Worm (Caenorhabditis elegans) whole organism, L4 larva: ENCODE data around the gene marc-2.

Experiments
- F26F4.8 ChIP-seq: fragments of 200-800 bp; sonication (Bioruptor generic); conservative IDR thresholded peaks from 2 replicates; pipeline ENCODE4 v1.3.6; 2022; ENCODE audit warnings: missing genetic modification characterization, missing compliant biosample characterization
- F37D6.2 ChIP-seq: sonication (generic microtip); optimal IDR thresholded peaks from 2 replicates; lab custom pipeline; 2016; ENCODE audit warnings: mild to moderate bottlenecking, missing genetic modification characterization, missing compliant biosample characterization
- F44E2.7 ChIP-seq: fragments of 200-800 bp; sonication (Bioruptor generic); IDR thresholded peaks from 2 replicates; pipeline ENCODE4 v2.1.2; 2022; ENCODE audit warnings: missing genetic modification characterization, missing compliant biosample characterization
- R02D3.7 ChIP-seq: fragments of 150-350 bp; sonication (generic microtip); optimal IDR thresholded peaks from 3 replicates; lab custom pipeline; 2014; ENCODE audit warnings: missing biosample characterization, missing genetic modification characterization
- T20F7.1 ChIP-seq: fragments of 200-800 bp; sonication (Bioruptor generic); optimal IDR thresholded peaks from 2 replicates; lab custom pipeline; 2018; ENCODE audit warnings: mild to moderate bottlenecking, missing genetic modification characterization, missing compliant biosample characterization
- Y5F2A.4 ChIP-seq: fragments of 200-800 bp; sonication (Bioruptor generic); optimal IDR thresholded peaks from 2 replicates; lab custom pipeline; 2018; ENCODE audit warnings: mild to moderate bottlenecking, missing genetic modification characterization, missing compliant biosample characterization
- ZK546.5 ChIP-seq, 2 experiments: sonication (generic microtip); optimal IDR thresholded peaks; 2 replicates each; lab custom pipeline; 2017; ENCODE audit warnings: missing biosample characterization in 2 of 2, missing genetic modification characterization in 2 of 2
- aha-1 ChIP-seq: fragments of 150-350 bp; peaks from one replicate; lab custom pipeline; 2014; ENCODE audit warnings: missing biosample characterization, missing genetic modification characterization
- ama-1 ChIP-seq: fragments of 150-350 bp; optimal IDR thresholded peaks from 2 replicates; lab custom pipeline; 2014; ENCODE audit warnings: inconsistent platforms, mixed read lengths
- ceh-32 ChIP-seq: sonication (generic microtip); optimal IDR thresholded peaks from 2 replicates; lab custom pipeline; 2016; ENCODE audit warnings: mild to moderate bottlenecking, missing genetic modification characterization, missing compliant biosample characterization; ENCODE audit not compliant: poor library complexity
- ceh-44 ChIP-seq: fragments of 200-800 bp; sonication (Bioruptor generic); IDR thresholded peaks from 2 replicates; pipeline ENCODE4 v1.3.6; 2022; ENCODE audit warnings: missing genetic modification reagents, missing genetic modification characterization, missing compliant biosample characterization
- ceh-62 ChIP-seq: sonication (generic microtip); optimal IDR thresholded peaks from 2 replicates; lab custom pipeline; 2017; ENCODE audit warnings: missing biosample characterization, missing genetic modification characterization
- ceh-82 ChIP-seq: sonication (generic microtip); optimal IDR thresholded peaks from 2 replicates; lab custom pipeline; 2017; ENCODE audit warnings: missing biosample characterization, missing genetic modification characterization
- ctbp-1 ChIP-seq: fragments of 200-800 bp; sonication (Bioruptor generic); IDR thresholded peaks from 2 replicates; pipeline ENCODE4 v1.3.6; 2022; ENCODE audit warnings: missing genetic modification reagents, missing genetic modification characterization, missing compliant biosample characterization
- daf-19 ChIP-seq: fragments of 200-800 bp; sonication (Bioruptor generic); conservative IDR thresholded peaks from 2 replicates; pipeline ENCODE4 v1.3.6; 2022; ENCODE audit warnings: missing genetic modification characterization, missing compliant biosample characterization
- dmd-9 ChIP-seq: fragments of 200-800 bp; sonication (Bioruptor generic); IDR thresholded peaks from 2 replicates; pipeline ENCODE4 v1.3.6; 2022; ENCODE audit warnings: missing genetic modification reagents, missing genetic modification characterization, missing compliant biosample characterization
- dpl-1 ChIP-seq: fragments of 150-350 bp; optimal IDR thresholded peaks from 2 replicates; lab custom pipeline; 2014; ENCODE audit warnings: missing biosample characterization, missing genetic modification reagents, missing genetic modification characterization
- dve-1 ChIP-seq: sonication (generic microtip); optimal IDR thresholded peaks from 2 replicates; lab custom pipeline; 2017; ENCODE audit warnings: antibody characterized with exemption, mild to moderate bottlenecking, missing genetic modification characterization, missing compliant biosample characterization; ENCODE audit not compliant: insufficient read depth
- egl-27 ChIP-seq: sonication (generic microtip); optimal IDR thresholded peaks from 3 replicates; lab custom pipeline; 2017; ENCODE audit warnings: missing biosample characterization, missing genetic modification reagents, missing genetic modification characterization
- fkh-10 ChIP-seq: fragments of 150-350 bp; optimal IDR thresholded peaks from 2 replicates; lab custom pipeline; 2014; ENCODE audit warnings: missing biosample characterization, missing genetic modification reagents, missing genetic modification characterization
- gei-8 ChIP-seq: fragments of 200-800 bp; sonication (Bioruptor generic); optimal IDR thresholded peaks from 2 replicates; lab custom pipeline; 2018; ENCODE audit warnings: mild to moderate bottlenecking, missing genetic modification characterization, missing compliant biosample characterization
- hmg-1.1 ChIP-seq: fragments of 200-800 bp; sonication (Bioruptor generic); IDR thresholded peaks from 2 replicates; pipeline ENCODE4 v1.3.6; 2022; ENCODE audit warnings: missing genetic modification reagents, missing genetic modification characterization, missing compliant biosample characterization
- lin-13 ChIP-seq: fragments of 150-350 bp; optimal IDR thresholded peaks from 2 replicates; lab custom pipeline; 2014; ENCODE audit warnings: missing biosample characterization, missing genetic modification reagents, missing genetic modification characterization
- lin-15B ChIP-seq: fragments of 150-350 bp; sonication (generic microtip); optimal IDR thresholded peaks from 3 replicates; lab custom pipeline; 2014; ENCODE audit warnings: missing biosample characterization, missing genetic modification characterization
- lin-29 ChIP-seq: fragments of 200-800 bp; sonication (Bioruptor generic); IDR thresholded peaks from 2 replicates; pipeline ENCODE4 v1.3.6; 2022; ENCODE audit warnings: missing genetic modification reagents, missing genetic modification characterization, missing compliant biosample characterization
- lin-38 ChIP-seq: fragments of 200-800 bp; sonication (Bioruptor generic); IDR thresholded peaks from 2 replicates; pipeline ENCODE4 v1.3.6; 2022; ENCODE audit warnings: missing genetic modification reagents, missing genetic modification characterization, missing compliant biosample characterization
- lin-39 ChIP-seq: fragments of 150-350 bp; optimal IDR thresholded peaks from 2 replicates; lab custom pipeline; 2014; ENCODE audit warnings: missing biosample characterization, missing genetic modification reagents, missing genetic modification characterization
- lir-3 ChIP-seq: sonication (generic microtip); optimal IDR thresholded peaks from 2 replicates; lab custom pipeline; 2016; ENCODE audit warnings: mild to moderate bottlenecking, missing genetic modification characterization, missing compliant biosample characterization
- madf-5 ChIP-seq, 2 experiments: fragments of 200-800 bp; sonication (Bioruptor generic); IDR thresholded peaks; 2 replicates each; pipeline ENCODE4 v1.3.6; 2022; ENCODE audit warnings: missing compliant biosample characterization in 2 of 2, missing genetic modification characterization in 2 of 2
- mdt-29 ChIP-seq: fragments of 200-800 bp; sonication (Bioruptor generic); IDR thresholded peaks from 2 replicates; pipeline ENCODE4 v1.3.6; 2022; ENCODE audit warnings: missing genetic modification reagents, missing genetic modification characterization, missing compliant biosample characterization
- mep-1 ChIP-seq: fragments of 150-350 bp; sonication (generic microtip); optimal IDR thresholded peaks from 3 replicates; lab custom pipeline; 2014; ENCODE audit warnings: missing biosample characterization, missing genetic modification characterization
- mes-2 ChIP-seq: sonication (generic microtip); optimal IDR thresholded peaks from 2 replicates; lab custom pipeline; 2016; ENCODE audit warnings: missing genotype, mild to moderate bottlenecking, missing genetic modification characterization, missing compliant biosample characterization; ENCODE audit not compliant: poor library complexity, severe bottlenecking
- mxl-2 ChIP-seq: fragments of 200-800 bp; sonication (Bioruptor generic); conservative IDR thresholded peaks from 2 replicates; pipeline ENCODE4 v1.3.6; 2022; ENCODE audit warnings: missing genetic modification reagents, missing genetic modification characterization, missing compliant biosample characterization
- nhr-11 ChIP-seq: fragments of 150-350 bp; optimal IDR thresholded peaks from 2 replicates; lab custom pipeline; 2014; ENCODE audit warnings: missing biosample characterization, missing genetic modification characterization
- nhr-237 ChIP-seq: sonication (generic microtip); optimal IDR thresholded peaks from 2 replicates; lab custom pipeline; 2017; ENCODE audit warnings: missing biosample characterization, missing genetic modification characterization
- nhr-25 ChIP-seq: sonication (generic microtip); optimal IDR thresholded peaks from 2 replicates; lab custom pipeline; 2017; ENCODE audit warnings: missing genetic modification characterization, mild to moderate bottlenecking, missing compliant biosample characterization, antibody characterized with exemption, moderate library complexity, borderline replicate concordance; ENCODE audit not compliant: insufficient read depth
- nhr-48 ChIP-seq: sonication (generic microtip); optimal IDR thresholded peaks from 2 replicates; lab custom pipeline; 2016; ENCODE audit warnings: mild to moderate bottlenecking, missing genetic modification characterization, missing compliant biosample characterization
- nhr-6 ChIP-seq: fragments of 150-350 bp; optimal IDR thresholded peaks from 2 replicates; lab custom pipeline; 2014; ENCODE audit warnings: missing biosample characterization, missing genetic modification characterization
- nhr-76 ChIP-seq: fragments of 150-350 bp; optimal IDR thresholded peaks from 2 replicates; lab custom pipeline; 2014; ENCODE audit warnings: missing biosample characterization, missing genetic modification characterization
- nhr-77 ChIP-seq: fragments of 150-350 bp; optimal IDR thresholded peaks from 2 replicates; lab custom pipeline; 2014; ENCODE audit warnings: missing biosample characterization, missing genetic modification characterization
- pqm-1 ChIP-seq: sonication (generic microtip); optimal IDR thresholded peaks from 2 replicates; lab custom pipeline; 2017; ENCODE audit warnings: missing biosample characterization, missing genetic modification characterization
- rbr-2 ChIP-seq: sonication (generic microtip); optimal IDR thresholded peaks from 2 replicates; lab custom pipeline; 2016; ENCODE audit warnings: missing genotype, missing genetic modification characterization, missing compliant biosample characterization
- snpc-1.2 ChIP-seq: fragments of 200-800 bp; sonication (Bioruptor generic); IDR thresholded peaks from 2 replicates; pipeline ENCODE4 v1.3.6; 2022; ENCODE audit warnings: missing genetic modification reagents, missing genetic modification characterization, missing compliant biosample characterization
- spr-1 ChIP-seq: sonication (generic microtip); optimal IDR thresholded peaks from 2 replicates; lab custom pipeline; 2016; ENCODE audit warnings: mild to moderate bottlenecking, missing genetic modification characterization, missing compliant biosample characterization
- spr-3 ChIP-seq: fragments of 200-800 bp; sonication (Bioruptor generic); optimal IDR thresholded peaks from 2 replicates; lab custom pipeline; 2018; ENCODE audit warnings: mild to moderate bottlenecking, missing genetic modification characterization, missing compliant biosample characterization
- tra-1 ChIP-seq: fragments of 200-800 bp; sonication (Bioruptor generic); IDR thresholded peaks from 2 replicates; pipeline ENCODE4 v1.3.6; 2022; ENCODE audit warnings: missing genetic modification reagents, missing genetic modification characterization, missing compliant biosample characterization
- unc-62 ChIP-seq, 3 experiments: fragments of 150-350 bp in 1 of 3; sonication (generic microtip); optimal IDR thresholded peaks in 2 of 3; peaks in 1 of 3; 1 replicate in 1 of 3; 2 replicates in 2 of 3; lab custom pipeline; 2014 to 2017; ENCODE audit warnings: missing biosample characterization in 3 of 3, missing genetic modification characterization in 3 of 3, missing genetic modification reagents in 3 of 3, missing genotype in 1 of 3
- zag-1 ChIP-seq: fragments of 150-350 bp; optimal IDR thresholded peaks from 2 replicates; lab custom pipeline; 2014; ENCODE audit warnings: missing biosample characterization, missing genetic modification characterization
- zfp-2 ChIP-seq: sonication (generic microtip); optimal IDR thresholded peaks from 2 replicates; lab custom pipeline; 2016; ENCODE audit warnings: mild to moderate bottlenecking, missing genetic modification characterization, missing compliant biosample characterization
- zip-11 ChIP-seq: fragments of 200-800 bp; sonication (Bioruptor generic); IDR thresholded peaks from 2 replicates; pipeline ENCODE4 v1.3.6; 2022; ENCODE audit warnings: missing genetic modification characterization, missing compliant biosample characterization
- ztf-7 ChIP-seq: fragments of 150-350 bp; optimal IDR thresholded peaks from 2 replicates; lab custom pipeline; 2014; ENCODE audit warnings: missing biosample characterization, missing genetic modification characterization

marc-2 gene

DNA sequence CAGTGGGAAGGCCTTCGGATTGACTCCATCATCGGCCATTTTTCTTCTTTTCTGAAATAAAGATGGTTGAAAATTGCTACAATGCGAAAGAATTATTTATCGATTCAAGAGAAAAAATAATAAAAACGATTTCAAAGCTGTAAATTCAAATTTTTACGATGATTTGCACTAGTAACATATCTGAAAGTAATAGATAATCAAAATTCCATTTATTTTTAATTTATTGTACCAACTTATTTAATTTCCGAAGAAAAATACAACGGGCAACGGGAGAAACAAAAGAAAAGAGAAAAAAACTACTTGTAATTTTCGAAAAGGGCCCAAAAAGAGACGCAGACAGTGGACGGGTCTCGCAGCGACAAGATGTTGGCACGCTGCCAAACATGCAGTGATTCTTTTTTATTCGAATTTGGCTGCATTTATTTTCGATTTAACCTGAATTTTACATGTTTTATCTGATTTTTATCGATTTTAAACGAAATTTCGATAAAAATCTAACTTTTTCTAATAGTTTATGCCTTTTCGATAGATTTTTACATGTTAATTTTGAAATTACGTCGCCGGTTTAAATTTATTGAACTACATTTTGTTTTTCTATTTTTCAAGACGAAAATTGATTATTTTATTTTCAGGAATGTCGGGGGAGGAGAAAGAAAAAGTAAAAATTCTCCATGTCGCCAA, 2.1 kb downstream of the marc-2 start, which contains the start of the genes snu-13 and rsp-7 (continued):
- TF ChIP-seq F26F4.8 (GFP tag; lab: Robert Waterston, UW) (no peak), nhr-76 (tag; lab: Kevin White, UChicago) (no peak), mxl-2 (GFP tag; lab: Robert Waterston, UW) (no peak), R02D3.7 (tag; lab: Kevin White, UChicago) (no peak), spr-1 (tag; lab: Kevin White, UChicago) (no peak), fkh-10 (GFP tag; lab: Kevin White, UChicago) (no peak), nhr-48 (tag; lab: Kevin White, UChicago) (no peak), tra-1 (GFP tag; lab: Robert Waterston, UW) (no peak), zfp-2 (tag; lab: Kevin White, UChicago) (peak; percentile 68), hmg-1.1 (GFP tag; lab: Robert Waterston, UW) (0 out of 2 replicates have a peak, but pooled peaks have one; percentile 37), gei-8 (GFP tag; lab: Kevin White, UChicago) (no peak), lir-3 (tag; lab: Kevin White, UChicago) (no peak), lin-15B (tag; lab: Kevin White, UChicago) (no peak), nhr-11 (tag; lab: Kevin White, UChicago) (peak; percentile 58), daf-19 (GFP tag; lab: Robert Waterston, UW) (no peak), madf-5 (GFP tag; IDR thresholded peaks at IDR 0.05; lab: Robert Waterston, UW) (no peak), ama-1 (no peak), spr-3 (GFP tag; lab: Kevin White, UChicago) (no peak), lin-13 (GFP tag; lab: Kevin White, UChicago) (peak; percentile 71), dmd-9 (GFP tag; lab: Robert Waterston, UW) (no peak), unc-62 (GFP tag; optimal IDR thresholded peaks at IDR 0.05 in 1 of 2; lab: Kevin White, UChicago) (peak in 1 of 2 experiments; percentile 12), unc-62 (tag; optimal IDR thresholded peaks at IDR 0.05; lab: Kevin White, UChicago) (no peak), ceh-82 (tag; lab: Kevin White, UChicago) (no peak), ceh-62 (no peak), ceh-44 (GFP tag; lab: Robert Waterston, UW) (no peak), T20F7.1 (GFP tag; lab: Kevin White, UChicago) (no peak), snpc-1.2 (GFP tag; lab: Robert Waterston, UW) (no peak), lin-29 (GFP tag; lab: Robert Waterston, UW) (no peak), ctbp-1 (GFP tag; lab: Robert Waterston, UW) (no peak), dpl-1 (GFP tag; lab: Kevin White, UChicago) (peak; percentile 78), ZK546.5 (tag; optimal IDR thresholded peaks at IDR 0.05; lab: Kevin White, UChicago) (no peak), nhr-77 (tag; lab: Kevin White, UChicago) (peak; percentile 69), pqm-1 (tag; lab: Kevin White, UChicago) (no peak), nhr-6 (tag; lab: Kevin White, UChicago) (no peak), mes-2 (tag; lab: Kevin White, UChicago) (peak; percentile 88), nhr-237 (tag; lab: Kevin White, UChicago) (no peak), nhr-25 (tag; lab: Kevin White, UChicago) (peak; percentile 60), ceh-32 (no peak), mdt-29 (GFP tag; lab: Robert Waterston, UW) (no peak), dve-1 (tag; lab: Kevin White, UChicago) (peak; percentile 86), rbr-2 (peak; percentile 25), aha-1 (tag; lab: Kevin White, UChicago) (no peak), ztf-7 (tag; lab: Kevin White, UChicago) (no peak), F37D6.2 (tag; lab: Kevin White, UChicago) (no peak), zip-11 (GFP tag; lab: Robert Waterston, UW) (no peak), F44E2.7 (GFP tag; lab: Robert Waterston, UW) (no peak), lin-39 (tag; lab: Kevin White, UChicago) (no peak), lin-38 (peak; percentile 77), zag-1 (tag; lab: Kevin White, UChicago) (no peak), Y5F2A.4 (GFP tag; lab: Kevin White, UChicago) (no peak), egl-27 (tag; lab: Kevin White, UChicago) (no peak), mep-1 (peak; percentile 76)
